Worm (Caenorhabditis elegans): ENCODE results near the gene ttr-34.

The ttr-34 gene

DNA sequence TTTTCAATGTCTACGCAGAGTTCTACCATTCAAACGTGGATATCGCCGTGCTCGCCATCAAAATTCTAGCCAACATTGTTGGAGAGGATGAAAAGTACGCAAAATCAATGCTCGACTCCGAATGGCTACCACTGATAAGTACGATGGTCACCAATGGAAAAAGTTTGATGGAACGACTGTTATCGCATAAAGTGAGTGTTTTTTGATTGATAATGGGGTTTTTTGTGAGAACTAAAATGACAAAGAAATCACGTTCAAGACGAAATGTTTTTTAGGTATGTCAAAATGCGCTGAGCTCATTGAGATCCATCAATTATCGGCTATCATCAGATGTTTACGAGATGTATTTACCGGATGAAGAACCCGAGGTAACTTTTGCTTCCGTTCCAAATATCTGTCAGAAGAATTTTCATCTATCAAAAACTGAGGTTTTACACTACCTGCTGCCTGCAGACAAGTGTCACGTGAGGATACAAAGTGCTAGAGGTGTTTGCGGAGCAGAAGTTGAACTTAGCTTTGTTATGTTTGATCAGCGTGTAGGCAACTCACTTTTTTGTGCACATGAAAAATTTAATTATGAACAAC, 33.3 kb upstream of the ttr-34 start (continued):
- TF ChIP-seq Y48G9A.11 (GFP tag; IDR thresholded peaks at IDR 0.05) (no peak), hlh-30 (tag; optimal IDR thresholded peaks at IDR 0.05; ENCODE audit: insufficient read depth) (peak; percentile 72), lin-13 (GFP tag; optimal IDR thresholded peaks at IDR 0.05) (no peak), zip-11 (GFP tag; IDR thresholded peaks at IDR 0.05) (no peak), nhr-11 (tag; optimal IDR thresholded peaks at IDR 0.05) (peak; percentile 49), php-3 (GFP tag; IDR thresholded peaks at IDR 0.05) (peak; percentile 25; the same call in 1 of the 2 replicates), daf-16 (GFP tag; optimal IDR thresholded peaks at IDR 0.05) (peak in 1 of 2 experiments; percentile 90), daf-16 (tag; optimal IDR thresholded peaks at IDR 0.05) (peak; percentile 49), tra-1 (GFP tag; IDR thresholded peaks at IDR 0.05) (peak; percentile 31; the same call in 1 of the 2 replicates), hif-1 (tag; optimal IDR thresholded peaks at IDR 0.05) (peak in 1 of 2 experiments; percentile 76)

ce11 chrX:13108664-13109063, 30.9 kb upstream of the ttr-34 start:
- TF ChIP-seq sdz-12 (GFP tag; optimal IDR thresholded peaks at IDR 0.05): peak; percentile 36
- no peak for TF ChIP-seq ceh-44 (GFP tag; IDR thresholded peaks at IDR 0.05)
- TF ChIP-seq hlh-30 (tag; optimal IDR thresholded peaks at IDR 0.05; ENCODE audit: insufficient read depth): peak; percentile 26
- TF ChIP-seq hlh-11 (tag; optimal IDR thresholded peaks at IDR 0.05): peak; percentile 54
- TF ChIP-seq mxl-3 (GFP tag; optimal IDR thresholded peaks at IDR 0.05): peak; percentile 23
- peak; percentile 44 for TF ChIP-seq mep-1 (tag; optimal IDR thresholded peaks at IDR 0.05)
- peak; percentile 47 for TF ChIP-seq aha-1 (tag)
- TF ChIP-seq nhr-41 (GFP tag; IDR thresholded peaks at IDR 0.05): peak; percentile 74; the same call in 1 of the 2 replicates
- TF ChIP-seq pqm-1 (tag; optimal IDR thresholded peaks at IDR 0.05): no peak
- no peak for TF ChIP-seq cey-2 (tag; optimal IDR thresholded peaks at IDR 0.05; ENCODE audit: borderline replicate concordance, insufficient read depth)
- peak; percentile 46 for TF ChIP-seq dve-1 (tag; optimal IDR thresholded peaks at IDR 0.05; ENCODE audit: insufficient read depth)
- peak; percentile 56; the same call in 1 of the 2 replicates for TF ChIP-seq zfp-3 (GFP tag; conservative IDR thresholded peaks at IDR 0.05)
- peak; percentile 29; the same call in 1 of the 2 replicates for TF ChIP-seq hmg-1.1 (GFP tag; IDR thresholded peaks at IDR 0.05)
- peak; percentile 52 for TF ChIP-seq lin-13 (GFP tag; optimal IDR thresholded peaks at IDR 0.05)
- no peak for TF ChIP-seq nhr-102 (tag; optimal IDR thresholded peaks at IDR 0.05)

ce11 chrX:13110004-13110403, 29.6 kb upstream of the ttr-34 start:
- TF ChIP-seq aha-1 (tag) (no peak), F37D6.2 (tag; optimal IDR thresholded peaks at IDR 0.05) (no peak)

DNA sequence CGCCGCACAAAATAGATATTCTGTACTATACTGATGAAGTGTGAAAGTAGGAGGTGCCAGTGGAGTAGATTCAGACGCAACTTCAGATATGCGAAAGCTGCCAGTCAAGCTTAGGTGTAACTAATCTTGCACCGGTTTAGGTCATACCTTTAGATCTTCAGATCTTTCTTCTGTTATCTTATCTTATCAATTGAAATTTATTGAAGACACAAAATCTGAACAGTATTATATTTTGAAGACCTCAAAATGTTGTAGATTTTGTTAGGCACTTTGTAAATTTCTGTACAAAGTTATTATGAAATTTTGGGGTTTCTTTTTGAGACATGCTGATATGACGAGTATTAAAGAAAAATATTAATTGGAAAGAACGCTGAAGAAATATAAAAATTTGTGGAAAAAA, 26.9 kb upstream of the ttr-34 start:
- no peak for TF ChIP-seq mxl-2 (GFP tag; conservative IDR thresholded peaks at IDR 0.05)
- no peak for TF ChIP-seq skn-1 (tag; optimal IDR thresholded peaks at IDR 0.05)
- TF ChIP-seq hlh-30 (tag; optimal IDR thresholded peaks at IDR 0.05; ENCODE audit: insufficient read depth): no peak
- TF ChIP-seq zip-11 (GFP tag; IDR thresholded peaks at IDR 0.05): no peak
- no peak for TF ChIP-seq lin-38 (GFP tag; IDR thresholded peaks at IDR 0.05)
- no peak for TF ChIP-seq egl-27 (tag; optimal IDR thresholded peaks at IDR 0.05)
- no peak for TF ChIP-seq zfp-2 (tag; optimal IDR thresholded peaks at IDR 0.05)
- no peak for TF ChIP-seq nhr-102 (tag; optimal IDR thresholded peaks at IDR 0.05)
- TF ChIP-seq php-3 (GFP tag; IDR thresholded peaks at IDR 0.05): no peak
- no peak for TF ChIP-seq dmd-6 (GFP tag; IDR thresholded peaks at IDR 0.05)
- no peak for TF ChIP-seq duxl-1 (tag; optimal IDR thresholded peaks at IDR 0.05; ENCODE audit: poor library complexity)
- TF ChIP-seq ceh-82 (tag; optimal IDR thresholded peaks at IDR 0.05): no peak
- no peak for TF ChIP-seq tag-97 (GFP tag; IDR thresholded peaks at IDR 0.05)
- TF ChIP-seq ceh-28 (tag; optimal IDR thresholded peaks at IDR 0.05): no peak
- no peak for TF ChIP-seq zip-2 (tag; optimal IDR thresholded peaks at IDR 0.05)
- no peak for TF ChIP-seq F37D6.2 (tag; optimal IDR thresholded peaks at IDR 0.05)
- no peak for TF ChIP-seq nhr-41 (GFP tag; IDR thresholded peaks at IDR 0.05)
- no peak for TF ChIP-seq D1046.2 (GFP tag; IDR thresholded peaks at IDR 0.05)
- no peak for TF ChIP-seq dmd-9 (GFP tag; IDR thresholded peaks at IDR 0.05)

Data from whole organism, L4 larva.